Fruit fly (Drosophila melanogaster) whole organism, pupa: ENCODE measurements around the gene mRpL27.

Experiments used
- CG10348 ChIP-seq: fragments of 200-800 bp; sonication (Bioruptor generic); IDR thresholded peaks from 2 replicates; pipeline ENCODE4 v1.3.6; 2022; ENCODE audit warnings: missing biosample characterization, missing genetic modification characterization
- CG13204 ChIP-seq: fragments of 200-800 bp; sonication (Bioruptor generic); optimal IDR thresholded peaks from 2 replicates; lab custom pipeline; 2018; ENCODE audit warnings: missing biosample characterization, mild to moderate bottlenecking, missing genetic modification characterization, moderate library complexity
- CG17806 ChIP-seq: fragments of 200-800 bp; sonication (Bioruptor generic); optimal IDR thresholded peaks from 2 replicates; lab custom pipeline; 2018; ENCODE audit warnings: missing biosample characterization, mild to moderate bottlenecking, missing genetic modification characterization, moderate library complexity
- CG32121 ChIP-seq: fragments of 200-800 bp; sonication (Bioruptor generic); IDR thresholded peaks from 2 replicates; pipeline ENCODE4 v1.3.6; 2022; ENCODE audit warnings: missing biosample characterization, missing genetic modification characterization
- CG34367 ChIP-seq: fragments of 200-800 bp; sonication (Bioruptor generic); optimal IDR thresholded peaks from 2 replicates; lab custom pipeline; 2018; ENCODE audit warnings: missing biosample characterization, mild to moderate bottlenecking, missing genetic modification characterization
- CG4496 ChIP-seq: fragments of 200-800 bp; sonication (Bioruptor generic); IDR thresholded peaks from 3 replicates; pipeline ENCODE4 v1.3.6; 2022; ENCODE audit warnings: missing biosample characterization, missing genetic modification characterization
- CG8159 ChIP-seq: fragments of 200-800 bp; sonication (Bioruptor generic); optimal IDR thresholded peaks from 3 replicates; lab custom pipeline; 2018; ENCODE audit warnings: missing biosample characterization, mild to moderate bottlenecking, missing genetic modification characterization, moderate library complexity
- CG8301 ChIP-seq: fragments of 200-800 bp; sonication (Bioruptor generic); optimal IDR thresholded peaks from 2 replicates; lab custom pipeline; 2018; ENCODE audit warnings: missing biosample characterization, mild to moderate bottlenecking, missing genetic modification characterization
- CG9948 ChIP-seq: fragments of 200-800 bp; sonication (Bioruptor generic); optimal IDR thresholded peaks from 2 replicates; lab custom pipeline; 2018; ENCODE audit warnings: missing biosample characterization, mild to moderate bottlenecking, missing genetic modification characterization, moderate library complexity
- D1 ChIP-seq: fragments of 200-800 bp; sonication (Bioruptor generic); optimal IDR thresholded peaks from 2 replicates; lab custom pipeline; 2018; ENCODE audit warnings: missing biosample characterization, mild to moderate bottlenecking, missing genetic modification characterization, moderate library complexity
- EcR ChIP-seq: fragments of 200-800 bp; sonication (Bioruptor generic); optimal IDR thresholded peaks from 3 replicates; lab custom pipeline; 2019; ENCODE audit warnings: missing biosample characterization, missing genetic modification characterization, mild to moderate bottlenecking, moderate library complexity, missing genetic modification reagents
- Ets98B ChIP-seq: fragments of 200-800 bp; sonication (Bioruptor generic); IDR thresholded peaks from 2 replicates; pipeline ENCODE4 v1.3.6; 2022; ENCODE audit warnings: missing biosample characterization, missing genetic modification characterization
- Pif1A ChIP-seq: fragments of 200-800 bp; sonication (Bioruptor generic); optimal IDR thresholded peaks from 3 replicates; lab custom pipeline; 2016; ENCODE audit warnings: missing biosample characterization, missing genetic modification characterization
- Pif1B ChIP-seq: fragments of 200-800 bp; sonication (Bioruptor generic); optimal IDR thresholded peaks from 3 replicates; lab custom pipeline; 2016; ENCODE audit warnings: missing biosample characterization, missing genetic modification characterization
- Snoo ChIP-seq: fragments of 200-800 bp; sonication (Bioruptor generic); optimal IDR thresholded peaks from 3 replicates; lab custom pipeline; 2017; ENCODE audit warnings: missing biosample characterization, mild to moderate bottlenecking, missing genetic modification characterization, inconsistent platforms
- fd96Ca ChIP-seq: fragments of 200-800 bp; sonication (Bioruptor generic); IDR thresholded peaks from 3 replicates; pipeline ENCODE4 v1.3.6; 2022; ENCODE audit warnings: missing biosample characterization, missing genetic modification characterization
- gl ChIP-seq: fragments of 200-800 bp; sonication (Bioruptor generic); optimal IDR thresholded peaks from 2 replicates; lab custom pipeline; 2018; ENCODE audit warnings: missing biosample characterization, mild to moderate bottlenecking, missing genetic modification characterization
- rn ChIP-seq: fragments of 200-800 bp; sonication (Bioruptor generic); IDR thresholded peaks from 2 replicates; pipeline ENCODE4 v1.3.6; 2022; ENCODE audit warnings: missing biosample characterization, missing genetic modification characterization

mRpL27 gene

dm6 chr2L:4410855-4411254 lies 48.6 kb downstream of the mRpL27 start, which contains the start of gene CG43055:
CG43055 (plus strand) TSS chr2L:4411155.
- no peak for TF ChIP-seq CG8301
- TF ChIP-seq Ets98B (GFP tag; lab: Robert Waterston, UW), result no peak
- TF ChIP-seq Pif1B (GFP tag; lab: Kevin White, UChicago), result no peak
- TF ChIP-seq CG34367 (tag; lab: Kevin White, UChicago), result no peak
- no peak for TF ChIP-seq EcR
- no peak for TF ChIP-seq D1
- no peak for TF ChIP-seq rn
- no peak for TF ChIP-seq CG32121 (GFP tag; lab: Robert Waterston, UW)
- TF ChIP-seq CG17806, result no peak
- no peak for TF ChIP-seq CG8159 (tag; lab: Kevin White, UChicago)
- no peak for TF ChIP-seq CG13204 (GFP tag; lab: Kevin White, UChicago)
- no peak for TF ChIP-seq CG9948 (tag; lab: Kevin White, UChicago)
- TF ChIP-seq Pif1A (GFP tag; lab: Kevin White, UChicago), result no peak
- no peak for TF ChIP-seq CG4496 (GFP tag; lab: Robert Waterston, UW)
- TF ChIP-seq CG10348 (GFP tag; lab: Robert Waterston, UW), result no peak
- TF ChIP-seq gl (tag; lab: Kevin White, UChicago), result no peak
- TF ChIP-seq Snoo, result no peak
- no peak for TF ChIP-seq fd96Ca (GFP tag; lab: Robert Waterston, UW)
